Worm (Caenorhabditis elegans): ENCODE data around the gene srd-10.

srd-10 gene

DNA sequence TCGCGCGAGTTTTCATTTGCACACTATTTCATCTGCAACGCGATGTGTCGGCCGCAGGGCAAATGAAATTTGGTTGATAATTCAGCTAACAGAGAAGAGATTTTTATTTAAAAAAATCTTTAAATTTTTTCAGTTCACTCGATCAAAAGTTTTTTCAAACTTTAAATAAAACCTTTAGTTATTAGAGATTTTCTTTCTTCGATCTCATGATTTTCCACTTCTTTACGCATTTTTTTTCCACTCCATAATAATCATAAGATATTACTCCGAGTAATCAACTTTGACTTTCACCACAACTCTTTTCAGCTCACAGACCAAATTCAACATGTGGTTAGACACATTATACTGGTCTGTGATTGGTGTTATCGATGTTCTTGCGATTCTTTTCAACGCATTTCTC is at the start of gene srd-10:
srd-10 (plus strand) TSS at position 301 of the 400 bp plus-strand sequence.
- TF ChIP-seq unc-39 (tag; optimal IDR thresholded peaks at IDR 0.05) = no peak
- TF ChIP-seq lin-39 (tag; optimal IDR thresholded peaks at IDR 0.05) = no peak
- no peak for TF ChIP-seq sea-2 (GFP tag; optimal IDR thresholded peaks at IDR 0.05)
- TF ChIP-seq ceh-28 (tag; optimal IDR thresholded peaks at IDR 0.05) = no peak

DNA sequence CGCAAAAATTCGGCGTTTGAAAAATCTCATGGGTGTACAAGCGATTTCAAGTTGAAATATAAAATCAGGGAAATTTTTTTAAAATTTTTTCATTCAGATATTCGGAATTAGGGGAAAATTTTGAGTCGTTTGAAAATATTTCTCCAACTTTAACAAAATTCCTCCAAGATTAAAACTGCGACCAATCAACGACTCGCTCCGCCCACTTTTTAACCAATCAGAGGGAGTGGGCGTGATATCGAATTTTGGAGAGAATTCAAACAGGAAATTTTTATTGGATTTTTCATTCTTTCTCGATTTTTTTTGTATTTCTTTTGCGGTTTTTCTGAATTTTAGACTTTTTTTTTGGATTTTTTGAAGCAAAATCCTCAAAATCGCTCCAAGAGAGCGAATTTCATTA is 49.6 kb upstream of the srd-10 start:
- TF ChIP-seq ztf-4 (tag; optimal IDR thresholded peaks at IDR 0.05) (no peak), nfya-1 (tag; optimal IDR thresholded peaks at IDR 0.05; ENCODE audit: insufficient read depth) (peak; percentile 87)

DNA sequence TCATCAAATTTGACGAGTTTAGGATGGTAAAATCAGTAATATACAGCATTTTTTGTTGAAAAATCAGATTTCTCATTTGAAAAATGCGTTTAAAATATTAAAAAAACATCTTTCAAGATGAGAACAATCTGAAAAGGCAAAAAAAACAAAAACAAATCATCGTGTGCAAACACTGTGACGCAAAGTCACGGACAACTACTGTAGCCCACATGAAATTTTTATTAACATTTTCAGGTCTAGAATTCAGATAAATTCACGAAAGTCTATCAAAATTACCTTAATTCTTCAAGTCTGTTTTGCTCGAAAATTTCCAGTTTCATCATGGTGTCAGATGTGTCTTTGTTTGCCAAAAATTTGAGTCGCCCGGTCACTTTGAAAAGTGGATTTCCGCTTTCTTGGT is 35.9 kb upstream of the srd-10 start:
- TF ChIP-seq ceh-82 (tag; optimal IDR thresholded peaks at IDR 0.05) = no peak
- no peak for TF ChIP-seq lsy-12 (tag; optimal IDR thresholded peaks at IDR 0.05)
- no peak for TF ChIP-seq mml-1 (tag; optimal IDR thresholded peaks at IDR 0.05)
- TF ChIP-seq nhr-25 (tag; optimal IDR thresholded peaks at IDR 0.05) = no peak
- TF ChIP-seq hmg-11 (tag; optimal IDR thresholded peaks at IDR 0.05) = no peak

DNA sequence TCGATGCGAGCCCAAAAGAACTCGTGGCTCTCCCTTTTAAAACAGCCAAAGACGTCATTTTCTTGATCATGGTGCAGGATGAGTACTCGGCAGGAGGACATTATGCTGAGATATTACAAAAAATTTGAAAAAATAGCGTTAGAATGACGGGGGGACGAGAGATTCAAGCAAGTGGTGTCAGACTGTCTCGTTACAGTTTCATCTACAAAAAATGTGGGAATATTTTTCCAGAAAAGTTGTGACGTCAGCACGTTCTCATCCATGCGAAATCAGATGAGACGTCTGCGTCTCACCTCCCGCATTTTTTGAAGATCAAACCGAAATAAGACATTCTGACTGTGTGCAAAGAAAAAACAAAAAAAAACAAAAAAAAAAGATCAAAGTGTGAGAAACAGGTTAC is 34.7 kb upstream of the srd-10 start, which contains the start of gene rsd-2:
rsd-2 (minus strand) TSS at position 101 of the 400 bp plus-strand sequence.
- TF ChIP-seq nhr-23 (tag; optimal IDR thresholded peaks at IDR 0.05) (no peak), nhr-77 (tag; optimal IDR thresholded peaks at IDR 0.05) (no peak), elt-1 (tag; optimal IDR thresholded peaks at IDR 0.05) (no peak), lin-15B (tag; optimal IDR thresholded peaks at IDR 0.05) (no peak), mdl-1 (tag; optimal IDR thresholded peaks at IDR 0.05) (no peak), nhr-237 (tag; optimal IDR thresholded peaks at IDR 0.05) (no peak), fkh-2 (tag; optimal IDR thresholded peaks at IDR 0.05) (no peak), R02D3.7 (tag; optimal IDR thresholded peaks at IDR 0.05) (no peak), ztf-4 (tag; optimal IDR thresholded peaks at IDR 0.05) (no peak), aly-2 (tag; optimal IDR thresholded peaks at IDR 0.05) (no peak), egl-27 (tag; optimal IDR thresholded peaks at IDR 0.05) (no peak), nhr-76 (tag; optimal IDR thresholded peaks at IDR 0.05) (no peak), nhr-43 (tag; optimal IDR thresholded peaks at IDR 0.05; ENCODE audit: poor library complexity, severe bottlenecking) (no peak), tbx-2 (tag; optimal IDR thresholded peaks at IDR 0.05) (no peak), lsy-12 (tag; optimal IDR thresholded peaks at IDR 0.05) (no peak), pha-4 (tag; optimal IDR thresholded peaks at IDR 0.05) (no peak)

DNA sequence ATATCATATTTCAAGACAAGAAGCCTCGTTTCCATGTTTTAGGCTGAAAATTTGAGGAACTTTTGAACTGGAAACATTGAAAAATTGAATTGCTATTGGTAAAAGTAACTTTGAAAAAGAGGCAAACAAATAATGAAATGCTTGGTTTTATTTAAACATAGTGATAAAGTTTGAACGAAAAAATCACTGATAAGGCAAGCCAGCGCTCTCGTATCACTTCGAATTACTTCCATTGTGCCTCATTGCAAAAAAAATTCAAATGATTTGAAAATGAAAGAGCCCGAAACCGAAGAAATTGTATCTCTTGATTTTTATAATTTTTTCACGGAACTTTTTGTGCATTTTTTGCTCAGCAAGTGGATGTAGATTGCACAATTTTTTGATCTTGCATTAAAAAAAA is 26.6 kb upstream of the srd-10 start, which contains the start of gene F52G2.3:
F52G2.3 (minus strand) TSS at position 43 of the 400 bp plus-strand sequence.
- TF ChIP-seq pqm-1 (tag; optimal IDR thresholded peaks at IDR 0.05) = peak; percentile 20
- TF ChIP-seq lsy-12 (tag; optimal IDR thresholded peaks at IDR 0.05) = no peak
- peak; percentile 62 for TF ChIP-seq elt-2 (tag; optimal IDR thresholded peaks at IDR 0.05)
- no peak for TF ChIP-seq ztf-4 (tag; optimal IDR thresholded peaks at IDR 0.05)

DNA sequence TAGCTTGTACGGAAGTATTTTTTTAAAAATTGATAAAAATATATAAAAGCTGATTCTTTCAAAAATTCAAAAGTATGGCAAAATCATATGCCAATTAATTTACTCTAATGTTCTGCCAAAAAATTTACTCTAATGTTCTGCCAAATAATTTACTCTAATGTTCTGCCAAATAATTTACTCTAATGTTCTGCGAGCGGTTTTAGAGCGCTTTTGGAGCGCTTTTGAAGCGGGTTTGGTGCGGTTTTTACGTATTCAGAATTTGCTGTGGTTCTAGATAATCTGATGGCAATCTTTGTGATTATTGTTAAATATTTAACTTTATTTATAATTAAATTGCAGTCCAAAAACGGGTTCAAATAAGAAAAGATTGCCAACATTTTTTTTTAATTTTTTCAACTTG is 25.5 kb upstream of the srd-10 start:
- no peak for TF ChIP-seq pha-4 (tag; optimal IDR thresholded peaks at IDR 0.05)
- TF ChIP-seq hmg-11 (tag; optimal IDR thresholded peaks at IDR 0.05) = no peak
- no peak for TF ChIP-seq ceh-82 (tag; optimal IDR thresholded peaks at IDR 0.05)
- no peak for TF ChIP-seq elt-1 (tag; optimal IDR thresholded peaks at IDR 0.05)
- TF ChIP-seq snpc-4 (tag; optimal IDR thresholded peaks at IDR 0.05) = no peak
- TF ChIP-seq eor-1 (tag; optimal IDR thresholded peaks at IDR 0.05) = no peak
- TF ChIP-seq ztf-4 (tag; optimal IDR thresholded peaks at IDR 0.05) = no peak
- no peak for TF ChIP-seq nhr-76 (tag; optimal IDR thresholded peaks at IDR 0.05)
- TF ChIP-seq nhr-77 (tag; optimal IDR thresholded peaks at IDR 0.05) = no peak
- TF ChIP-seq ceh-28 (tag; optimal IDR thresholded peaks at IDR 0.05) = no peak
- TF ChIP-seq aly-2 (tag; optimal IDR thresholded peaks at IDR 0.05) = no peak
- TF ChIP-seq fkh-10 (GFP tag; optimal IDR thresholded peaks at IDR 0.05) = no peak
- no peak for TF ChIP-seq ama-1 (optimal IDR thresholded peaks at IDR 0.05)
- TF ChIP-seq tbx-2 (tag; optimal IDR thresholded peaks at IDR 0.05) = no peak

- no peak for TF ChIP-seq nhr-12 (tag; optimal IDR thresholded peaks at IDR 0.05)
- TF ChIP-seq mml-1 (tag; optimal IDR thresholded peaks at IDR 0.05) = no peak
- no peak for TF ChIP-seq unc-62 (GFP tag; optimal IDR thresholded peaks at IDR 0.05)
- no peak for TF ChIP-seq tbx-2 (tag; optimal IDR thresholded peaks at IDR 0.05)
- TF ChIP-seq pqm-1 (tag; optimal IDR thresholded peaks at IDR 0.05) = no peak
- TF ChIP-seq ceh-82 (tag; optimal IDR thresholded peaks at IDR 0.05) = no peak
- TF ChIP-seq lsy-12 (tag; optimal IDR thresholded peaks at IDR 0.05) = no peak
- no peak for TF ChIP-seq elt-3 (tag; optimal IDR thresholded peaks at IDR 0.05)
- TF ChIP-seq ceh-9 (tag; optimal IDR thresholded peaks at IDR 0.05) = no peak
- no peak for TF ChIP-seq mdl-1 (tag; optimal IDR thresholded peaks at IDR 0.05)
- no peak for TF ChIP-seq nhr-11 (tag; optimal IDR thresholded peaks at IDR 0.05)
- no peak for TF ChIP-seq egl-5 (tag; optimal IDR thresholded peaks at IDR 0.05)
Observed at ce11 chrIV:13554350-13554749, 20.5 kb upstream of the srd-10 start.
